Worm (Caenorhabditis elegans) whole organism, L3 larva: ENCODE measurements around the gene K08F9.4.

ENCODE experiments used
- daf-12 ChIP-seq: fragments of 150-350 bp; optimal IDR thresholded peaks from 2 replicates; lab custom pipeline; 2014; ENCODE audit warnings: missing biosample characterization, missing genetic modification reagents, missing genetic modification characterization
- egl-27 ChIP-seq: sonication (generic microtip); optimal IDR thresholded peaks from 4 replicates; lab custom pipeline; 2017; ENCODE audit warnings: missing biosample characterization, missing genetic modification reagents, missing genetic modification characterization
- nhr-237 ChIP-seq: fragments of 150-350 bp; optimal IDR thresholded peaks from 2 replicates; lab custom pipeline; 2014; ENCODE audit warnings: missing biosample characterization, missing genetic modification characterization
- ztf-11 ChIP-seq: fragments of 150-350 bp; optimal IDR thresholded peaks from 2 replicates; lab custom pipeline; 2014; ENCODE audit warnings: missing biosample characterization, missing genetic modification characterization

- no peak for TF ChIP-seq ztf-11 (tag; lab: Kevin White, UChicago)
- no peak for TF ChIP-seq nhr-237 (tag; lab: Kevin White, UChicago)
- no peak for TF ChIP-seq egl-27 (tag; lab: Kevin White, UChicago)
- TF ChIP-seq daf-12 (tag; lab: Kevin White, UChicago): no peak
These were observed 29.8 kb upstream of the K08F9.4 start, which contains the start of gene T01G5.6 for ce11 chrV:15113992-15114391.
